Worm (Caenorhabditis elegans): ENCODE results near the gene mtcu-2.
A peak's percentile ranks its signal among the peaks of the same experiment; 100 is the strongest.

mtcu-2 gene

DNA sequence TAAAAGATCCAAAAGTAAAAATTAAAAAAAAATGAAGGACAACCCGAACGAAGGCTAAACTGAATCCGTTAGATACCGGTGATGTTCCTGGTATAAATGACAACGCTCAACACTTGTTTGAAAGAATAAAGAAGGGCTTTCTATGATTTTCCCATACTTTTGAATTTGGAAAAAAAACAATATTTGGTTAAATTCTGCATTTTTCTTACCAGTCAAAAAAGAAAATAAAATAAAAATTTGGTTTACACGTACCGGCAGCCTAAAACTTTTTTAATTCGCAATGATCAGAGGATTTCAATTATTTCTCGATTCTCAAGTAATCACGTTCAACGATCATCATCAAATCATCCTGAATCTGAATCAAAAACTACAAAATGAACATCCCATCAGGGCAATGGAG is 31.5 kb downstream of the mtcu-2 start, which contains the start of gene ZK892.3:
ZK892.3 (plus strand) TSS at position 301 of the 400 bp plus-strand sequence.
- TF ChIP-seq skn-1 (tag; optimal IDR thresholded peaks at IDR 0.05): no peak
- TF ChIP-seq hmg-11 (tag; optimal IDR thresholded peaks at IDR 0.05): no peak
- TF ChIP-seq sea-2 (GFP tag; optimal IDR thresholded peaks at IDR 0.05): no peak
- no peak for TF ChIP-seq ama-1 (optimal IDR thresholded peaks at IDR 0.05)
- no peak for TF ChIP-seq ZK546.5 (tag; optimal IDR thresholded peaks at IDR 0.05)
- no peak for TF ChIP-seq ceh-82 (tag; optimal IDR thresholded peaks at IDR 0.05)
- TF ChIP-seq elt-2 (tag; optimal IDR thresholded peaks at IDR 0.05): no peak
- TF ChIP-seq zag-1 (tag; optimal IDR thresholded peaks at IDR 0.05): no peak
- TF ChIP-seq R02D3.7 (tag; optimal IDR thresholded peaks at IDR 0.05): no peak
- TF ChIP-seq egl-27 (tag; optimal IDR thresholded peaks at IDR 0.05): no peak
- TF ChIP-seq ztf-4 (tag; optimal IDR thresholded peaks at IDR 0.05): no peak
- TF ChIP-seq pha-4 (tag; optimal IDR thresholded peaks at IDR 0.05): no peak
- no peak for TF ChIP-seq unc-39 (tag; optimal IDR thresholded peaks at IDR 0.05)
- TF ChIP-seq nhr-77 (tag; optimal IDR thresholded peaks at IDR 0.05): no peak
- TF ChIP-seq eor-1 (tag; optimal IDR thresholded peaks at IDR 0.05): no peak
- no peak for TF ChIP-seq nhr-76 (tag; optimal IDR thresholded peaks at IDR 0.05)
- TF ChIP-seq ceh-16 (tag; optimal IDR thresholded peaks at IDR 0.05): no peak
- no peak for TF ChIP-seq elt-1 (tag; optimal IDR thresholded peaks at IDR 0.05)
- TF ChIP-seq egl-5 (tag; optimal IDR thresholded peaks at IDR 0.05): no peak

- peak; percentile 98 for TF ChIP-seq pqm-1 (tag; optimal IDR thresholded peaks at IDR 0.05)
- TF ChIP-seq jun-1 (tag; optimal IDR thresholded peaks at IDR 0.05): peak; percentile 80
- TF ChIP-seq lsy-12 (tag; optimal IDR thresholded peaks at IDR 0.05): no peak
- TF ChIP-seq zag-1 (tag; optimal IDR thresholded peaks at IDR 0.05): no peak
- TF ChIP-seq ceh-9 (tag; optimal IDR thresholded peaks at IDR 0.05): no peak
- no peak for TF ChIP-seq sea-2 (GFP tag; optimal IDR thresholded peaks at IDR 0.05)
- TF ChIP-seq lin-15B (tag; optimal IDR thresholded peaks at IDR 0.05): no peak
- peak; percentile 50 for TF ChIP-seq pha-4 (tag; optimal IDR thresholded peaks at IDR 0.05)
- peak; percentile 98 for TF ChIP-seq elt-2 (tag; optimal IDR thresholded peaks at IDR 0.05)
- TF ChIP-seq fos-1 (tag; optimal IDR thresholded peaks at IDR 0.05): no peak
- TF ChIP-seq nhr-23 (tag; optimal IDR thresholded peaks at IDR 0.05): peak; percentile 13
Observed at ce11 chrII:10001065-10001464, 31.9 kb downstream of the mtcu-2 start, which contains the start of gene nlt-1. TSS of gene nlt-1 (minus strand) at chrII:10001142.

ce11 chrII:9994679-9995078 is 38.3 kb downstream of the mtcu-2 start:
- TF ChIP-seq eor-1 (tag; optimal IDR thresholded peaks at IDR 0.05): no peak
- no peak for TF ChIP-seq elt-3 (tag; optimal IDR thresholded peaks at IDR 0.05)
- TF ChIP-seq nhr-237 (tag; optimal IDR thresholded peaks at IDR 0.05): no peak
- no peak for TF ChIP-seq nhr-11 (tag; optimal IDR thresholded peaks at IDR 0.05)
- no peak for TF ChIP-seq elt-1 (tag; optimal IDR thresholded peaks at IDR 0.05)
- no peak for TF ChIP-seq ceh-82 (tag; optimal IDR thresholded peaks at IDR 0.05)

- TF ChIP-seq fkh-10 (GFP tag; optimal IDR thresholded peaks at IDR 0.05) (peak; percentile 12), ceh-9 (tag; optimal IDR thresholded peaks at IDR 0.05) (no peak)
Observed at ce11 chrII:9992474-9992873, 40.5 kb downstream of the mtcu-2 start.

DNA sequence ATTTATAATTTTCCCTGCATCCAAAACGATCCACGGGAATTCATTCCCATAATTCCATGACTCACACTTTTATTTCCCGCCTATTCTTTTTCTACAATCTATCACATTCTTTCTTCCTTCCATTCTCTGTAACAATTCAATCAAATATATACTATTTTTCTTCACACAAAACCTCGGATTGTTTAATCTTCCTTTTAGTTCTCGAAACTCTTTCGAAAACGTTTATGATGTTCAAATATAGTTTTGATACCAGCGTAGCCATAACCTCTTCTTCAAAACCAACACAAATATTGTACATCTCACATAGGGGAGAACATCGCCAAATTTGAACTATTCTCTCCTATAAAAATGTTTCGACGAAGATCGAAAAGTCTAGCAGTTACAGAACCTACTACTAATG is 42.2 kb downstream of the mtcu-2 start, which contains the start of gene lec-3:
lec-3 (plus strand) TSS at position 301 of the 400 bp plus-strand sequence.
- TF ChIP-seq lin-39 (tag; optimal IDR thresholded peaks at IDR 0.05) (no peak), nhr-76 (tag; optimal IDR thresholded peaks at IDR 0.05) (no peak), nhr-43 (tag; optimal IDR thresholded peaks at IDR 0.05; ENCODE audit: poor library complexity, severe bottlenecking) (no peak), nhr-25 (tag; optimal IDR thresholded peaks at IDR 0.05) (no peak), elt-3 (tag; optimal IDR thresholded peaks at IDR 0.05) (no peak), ceh-28 (tag; optimal IDR thresholded peaks at IDR 0.05) (no peak), elt-2 (tag; optimal IDR thresholded peaks at IDR 0.05) (no peak), nhr-23 (tag; optimal IDR thresholded peaks at IDR 0.05) (no peak), ama-1 (optimal IDR thresholded peaks at IDR 0.05) (no peak), R02D3.7 (tag; optimal IDR thresholded peaks at IDR 0.05) (no peak), skn-1 (tag; optimal IDR thresholded peaks at IDR 0.05) (no peak), ZK546.5 (tag; optimal IDR thresholded peaks at IDR 0.05) (no peak), pqm-1 (tag; optimal IDR thresholded peaks at IDR 0.05) (no peak), unc-62 (GFP tag; optimal IDR thresholded peaks at IDR 0.05) (no peak), lin-15B (tag; optimal IDR thresholded peaks at IDR 0.05) (no peak)
